Worm (Caenorhabditis elegans): ENCODE measurements around the gene F19C7.2.

DNA sequence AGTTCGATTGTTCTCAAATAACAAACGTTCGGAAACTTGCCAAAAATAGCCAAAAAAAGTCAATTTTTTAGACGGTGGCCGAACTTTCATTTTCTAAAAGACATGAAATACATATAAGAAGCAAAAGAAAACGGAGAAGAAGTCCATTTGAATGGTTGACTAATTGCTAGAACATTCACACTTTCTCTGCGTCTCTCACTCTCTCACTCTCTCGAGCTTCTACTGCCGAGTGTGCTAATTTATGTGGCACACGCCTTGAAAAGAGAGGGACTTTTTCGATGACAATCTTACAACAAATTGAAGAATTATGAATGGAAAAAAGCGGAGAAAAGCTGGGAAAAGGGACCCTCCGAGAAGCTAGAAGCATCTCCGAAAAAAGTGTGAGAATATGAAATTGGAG lies 25.7 kb upstream of the F19C7.2 start:
- no peak for TF ChIP-seq F23B12.7 (tag; optimal IDR thresholded peaks at IDR 0.05; ENCODE audit: insufficient read depth)
- TF ChIP-seq madf-6 (GFP tag; IDR thresholded peaks at IDR 0.05): no peak
- TF ChIP-seq pha-4 (tag; optimal IDR thresholded peaks at IDR 0.05): no peak
- no peak for TF ChIP-seq nhr-90 (tag; optimal IDR thresholded peaks at IDR 0.05)
- TF ChIP-seq Y95B8A.8 (GFP tag; IDR thresholded peaks at IDR 0.05): no peak
- TF ChIP-seq nfya-1 (tag; optimal IDR thresholded peaks at IDR 0.05; ENCODE audit: borderline replicate concordance, insufficient read depth): no peak
- no peak for TF ChIP-seq aptf-2 (GFP tag; conservative IDR thresholded peaks at IDR 0.05)
